Fruit fly (Drosophila melanogaster): Measurements from ENCODE around the gene CG31624.

The CG31624 gene

dm6 chr2L:21214961-21215362 is 14.8 kb upstream of the CG31624 start (continued):
- TF ChIP-seq CG13894 (tag; optimal IDR thresholded peaks at IDR 0.05), result peak; percentile 61
- TF ChIP-seq CG9817 (tag; optimal IDR thresholded peaks at IDR 0.05), result peak; percentile 8
- TF ChIP-seq CG18764 (GFP tag; optimal IDR thresholded peaks at IDR 0.05), result no peak
- TF ChIP-seq ac (GFP tag; optimal IDR thresholded peaks at IDR 0.05), result peak; percentile 0
- TF ChIP-seq HLH4C (GFP tag; IDR thresholded peaks at IDR 0.05; ENCODE audit: partially characterized antibody), result peak; percentile 29; the same call in 1 of the 3 replicates
- TF ChIP-seq NK7.1 (GFP tag; optimal IDR thresholded peaks at IDR 0.05), result no peak
- no peak for TF ChIP-seq Rx (GFP tag; IDR thresholded peaks at IDR 0.05)
- TF ChIP-seq CG8290 (GFP tag; optimal IDR thresholded peaks at IDR 0.05), result peak; percentile 45
- peak in 1 of 2 experiments; percentile 79 for TF ChIP-seq CG8290 (tag; optimal IDR thresholded peaks at IDR 0.05)
- TF ChIP-seq CG15073 (GFP tag; optimal IDR thresholded peaks at IDR 0.05), result no peak
- TF ChIP-seq dmrt99B (tag; optimal IDR thresholded peaks at IDR 0.05), result no peak
- TF ChIP-seq CG11093 (GFP tag; IDR thresholded peaks at IDR 0.05), result no peak
- no peak for TF ChIP-seq CG13296 (GFP tag; optimal IDR thresholded peaks at IDR 0.05)
- peak; percentile 53 for TF ChIP-seq CG3995 (GFP tag; optimal IDR thresholded peaks at IDR 0.05)
- peak; percentile 5 for TF ChIP-seq CG16815 (GFP tag; optimal IDR thresholded peaks at IDR 0.05)
- TF ChIP-seq CG10565 (GFP tag; optimal IDR thresholded peaks at IDR 0.05), result no peak
- TF ChIP-seq trh (GFP tag; optimal IDR thresholded peaks at IDR 0.05), result no peak
- TF ChIP-seq chinmo (GFP tag; IDR thresholded peaks at IDR 0.05; ENCODE audit: partially characterized antibody), result 0 out of 4 replicates have a peak, but pooled peaks have one; percentile 63
- peak; percentile 42 for TF ChIP-seq CG11085 (GFP tag; IDR thresholded peaks at IDR 0.05)
- TF ChIP-seq CG9876 (GFP tag; optimal IDR thresholded peaks at IDR 0.05), result peak; percentile 7
- TF ChIP-seq crc (GFP tag; optimal IDR thresholded peaks at IDR 0.05), result no peak
- TF ChIP-seq B-H1 (GFP tag; IDR thresholded peaks at IDR 0.05), result no peak; the same call in 2 of the 3 replicates
- TF ChIP-seq cwo (GFP tag; optimal IDR thresholded peaks at IDR 0.05), result no peak
- 0 out of 2 replicates have a peak, but pooled peaks have one; percentile 27 for TF ChIP-seq Ptx1 (GFP tag; IDR thresholded peaks at IDR 0.05)
- TF ChIP-seq pan (optimal IDR thresholded peaks at IDR 0.05), result no peak
- peak in 1 of 2 experiments; percentile 36 for TF ChIP-seq pan (GFP tag; optimal IDR thresholded peaks at IDR 0.05 in 1 of 2, IDR thresholded peaks at IDR 0.05 in 1 of 2)
- no peak for TF ChIP-seq CG5953 (GFP tag; IDR thresholded peaks at IDR 0.05)
- TF ChIP-seq sr (GFP tag; IDR thresholded peaks at IDR 0.05), result no peak
- TF ChIP-seq Awh (GFP tag; IDR thresholded peaks at IDR 0.05), result peak; percentile 20; the same call in 1 of the 2 replicates
- TF ChIP-seq HLH3B (GFP tag; IDR thresholded peaks at IDR 0.05), result no peak; the same call in 1 of the 2 replicates
- TF ChIP-seq CG18619 (GFP tag; optimal IDR thresholded peaks at IDR 0.05), result no peak
- no peak for TF ChIP-seq ash1 (GFP tag; optimal IDR thresholded peaks at IDR 0.05)
- peak; percentile 32 for TF ChIP-seq CG12155 (GFP tag; optimal IDR thresholded peaks at IDR 0.05)
- no peak for TF ChIP-seq Hr3 (GFP tag; optimal IDR thresholded peaks at IDR 0.05)
- TF ChIP-seq Poxn (GFP tag; IDR thresholded peaks at IDR 0.05), result no peak
- TF ChIP-seq CG2199 (GFP tag; IDR thresholded peaks at IDR 0.05), result peak; percentile 96
- TF ChIP-seq HLH54F (GFP tag; optimal IDR thresholded peaks at IDR 0.05), result peak; percentile 60
- no peak for TF ChIP-seq CG13424 (tag; optimal IDR thresholded peaks at IDR 0.05)
- no peak for TF ChIP-seq CG7357 (GFP tag; IDR thresholded peaks at IDR 0.05)
- no peak for TF ChIP-seq dan (GFP tag; IDR thresholded peaks at IDR 0.05)
- no peak for TF ChIP-seq unpg (GFP tag; optimal IDR thresholded peaks at IDR 0.05)
- TF ChIP-seq chm (GFP tag; IDR thresholded peaks at IDR 0.05), result no peak; the same call in 1 of the 2 replicates
- no peak for TF ChIP-seq Side (GFP tag; optimal IDR thresholded peaks at IDR 0.05)
- TF ChIP-seq CG4404 (GFP tag; IDR thresholded peaks at IDR 0.05), result no peak
- TF ChIP-seq odd (GFP tag; optimal IDR thresholded peaks at IDR 0.05), result no peak
- peak; percentile 36 for TF ChIP-seq Dek (tag; optimal IDR thresholded peaks at IDR 0.05)
- no peak for TF ChIP-seq crol (GFP tag; IDR thresholded peaks at IDR 0.05)
- no peak for TF ChIP-seq CG7928 (GFP tag; optimal IDR thresholded peaks at IDR 0.05)
- TF ChIP-seq nerfin-1 (tag; optimal IDR thresholded peaks at IDR 0.05), result peak; percentile 27
- TF ChIP-seq Gsc (GFP tag; IDR thresholded peaks at IDR 0.05), result no peak
- TF ChIP-seq Hr39 (optimal IDR thresholded peaks at IDR 0.05), result no peak
- TF ChIP-seq bigmax (GFP tag; optimal IDR thresholded peaks at IDR 0.05), result peak; percentile 63
- no peak for TF ChIP-seq kah (GFP tag; optimal IDR thresholded peaks at IDR 0.05)
